Worm (Caenorhabditis elegans) whole organism, late embryonic: Measurements from ENCODE around the gene T05H10.8.

Experiments used
- Y22D7AL.16 ChIP-seq: sonication (generic microtip); optimal IDR thresholded peaks from 2 replicates; lab custom pipeline; 2016; ENCODE audit warnings: missing genetic modification characterization, missing compliant biosample characterization
- ceh-9 ChIP-seq: sonication (generic microtip); optimal IDR thresholded peaks from 2 replicates; lab custom pipeline; 2016; ENCODE audit warnings: mild to moderate bottlenecking, missing genetic modification characterization, inconsistent platforms, missing compliant biosample characterization
- dve-1 ChIP-seq: sonication (generic microtip); optimal IDR thresholded peaks from 2 replicates; lab custom pipeline; 2017; ENCODE audit warnings: antibody characterized with exemption, mild to moderate bottlenecking, missing genetic modification characterization, missing compliant biosample characterization
- elt-2 ChIP-seq: sonication (generic microtip); optimal IDR thresholded peaks from 2 replicates; lab custom pipeline; 2016; ENCODE audit warnings: missing genetic modification reagents, missing genetic modification characterization, missing compliant biosample characterization
- fkh-10 ChIP-seq: fragments of 150-350 bp; optimal IDR thresholded peaks from 2 replicates; lab custom pipeline; 2014; ENCODE audit warnings: missing biosample characterization, missing genetic modification reagents, missing genetic modification characterization
- hlh-6 ChIP-seq: sonication (generic microtip); optimal IDR thresholded peaks from 2 replicates; lab custom pipeline; 2016; ENCODE audit warnings: missing genotype, missing genetic modification characterization, missing compliant biosample characterization
- mec-3 ChIP-seq: sonication (generic microtip); optimal IDR thresholded peaks from 2 replicates; lab custom pipeline; 2016; ENCODE audit warnings: borderline replicate concordance, missing genetic modification characterization, missing compliant biosample characterization
- pha-2 ChIP-seq: sonication (generic microtip); optimal IDR thresholded peaks from 2 replicates; lab custom pipeline; 2017; ENCODE audit warnings: mild to moderate bottlenecking, missing genetic modification characterization, missing compliant biosample characterization
- pros-1 ChIP-seq: fragments of 150-350 bp; optimal IDR thresholded peaks from 2 replicates; lab custom pipeline; 2014; ENCODE audit warnings: missing biosample characterization, missing genetic modification reagents, missing genetic modification characterization
- unc-86 ChIP-seq: sonication (generic microtip); optimal IDR thresholded peaks from 2 replicates; lab custom pipeline; 2016; ENCODE audit warnings: missing genetic modification characterization, missing compliant biosample characterization
- zip-5 ChIP-seq: sonication (generic microtip); optimal IDR thresholded peaks from 2 replicates; lab custom pipeline; 2016; ENCODE audit warnings: missing genetic modification characterization, missing compliant biosample characterization

- no peak for TF ChIP-seq fkh-10
- TF ChIP-seq ceh-9 (tag; lab: Kevin White, UChicago) = no peak
- no peak for TF ChIP-seq pha-2 (tag; lab: Kevin White, UChicago)
- no peak for TF ChIP-seq elt-2 (tag; lab: Kevin White, UChicago)
- no peak for TF ChIP-seq hlh-6 (tag; lab: Kevin White, UChicago)
- no peak for TF ChIP-seq zip-5
- TF ChIP-seq Y22D7AL.16 (tag; lab: Kevin White, UChicago) = no peak
- no peak for TF ChIP-seq pros-1 (tag; lab: Kevin White, UChicago)
- TF ChIP-seq mec-3 (tag; lab: Kevin White, UChicago) = no peak
- TF ChIP-seq dve-1 = no peak
- no peak for TF ChIP-seq unc-86
Measured at ce11 chrII:8037246-8037645, 21.6 kb upstream of the T05H10.8 start, which contains the start of gene arp-6.
